Worm (Caenorhabditis elegans) whole organism, L3 larva: Measurements from ENCODE around the gene mtr-4.

Experiments
- R02D3.7 ChIP-seq: fragments of 150-350 bp; optimal IDR thresholded peaks from 2 replicates; lab custom pipeline; 2014; ENCODE audit warnings: missing biosample characterization, missing genetic modification characterization
- aly-2 ChIP-seq: fragments of 150-350 bp; optimal IDR thresholded peaks from 2 replicates; lab custom pipeline; 2014; ENCODE audit warnings: missing biosample characterization, missing genetic modification characterization
- ceh-16 ChIP-seq: sonication (generic microtip); optimal IDR thresholded peaks from 2 replicates; lab custom pipeline; 2017; ENCODE audit warnings: missing biosample characterization, missing genetic modification characterization
- daf-12 ChIP-seq: fragments of 150-350 bp; optimal IDR thresholded peaks from 2 replicates; lab custom pipeline; 2014; ENCODE audit warnings: missing biosample characterization, missing genetic modification reagents, missing genetic modification characterization
- egl-27 ChIP-seq: sonication (generic microtip); optimal IDR thresholded peaks from 4 replicates; lab custom pipeline; 2017; ENCODE audit warnings: missing biosample characterization, missing genetic modification reagents, missing genetic modification characterization
- egl-5 ChIP-seq: fragments of 150-350 bp; optimal IDR thresholded peaks from 2 replicates; lab custom pipeline; 2017; ENCODE audit warnings: missing biosample characterization, missing genetic modification reagents, missing genetic modification characterization, inconsistent platforms
- elt-2 ChIP-seq: sonication (generic microtip); optimal IDR thresholded peaks from 2 replicates; lab custom pipeline; 2016; ENCODE audit warnings: missing genetic modification reagents, mild to moderate bottlenecking, missing genetic modification characterization, missing compliant biosample characterization
- elt-3 ChIP-seq, 3 experiments: fragments of 150-350 bp in 1 of 3; sonication (generic microtip) in 2 of 3; optimal IDR thresholded peaks; 2 replicates in 2 of 3; 4 replicates in 1 of 3; lab custom pipeline; 2014 to 2017; ENCODE audit warnings: missing biosample characterization in 3 of 3, missing genetic modification characterization in 3 of 3
- eor-1 ChIP-seq, 2 experiments: fragments of 150-350 bp; optimal IDR thresholded peaks; 2 replicates each; lab custom pipeline; 2014 to 2018; ENCODE audit warnings: missing biosample characterization in 2 of 2, missing genetic modification characterization in 2 of 2
- fkh-10 ChIP-seq: sonication (generic microtip); optimal IDR thresholded peaks from 2 replicates; lab custom pipeline; 2017; ENCODE audit warnings: missing biosample characterization, missing genetic modification reagents, missing genetic modification characterization
- fkh-2 ChIP-seq: fragments of 150-350 bp; optimal IDR thresholded peaks from 2 replicates; lab custom pipeline; 2014; ENCODE audit warnings: missing biosample characterization, missing genetic modification reagents, missing genetic modification characterization
- hmg-11 ChIP-seq: sonication (generic microtip); optimal IDR thresholded peaks from 2 replicates; lab custom pipeline; 2016; ENCODE audit warnings: missing genetic modification characterization, missing compliant biosample characterization
- jun-1 ChIP-seq: fragments of 150-350 bp; optimal IDR thresholded peaks from 2 replicates; lab custom pipeline; 2014; ENCODE audit warnings: missing biosample characterization, missing genetic modification reagents, missing genetic modification characterization
- lin-15B ChIP-seq: fragments of 150-350 bp; optimal IDR thresholded peaks from 2 replicates; lab custom pipeline; 2014; ENCODE audit warnings: missing biosample characterization, missing genetic modification characterization
- lin-39 ChIP-seq: fragments of 150-350 bp; optimal IDR thresholded peaks from 2 replicates; lab custom pipeline; 2018; ENCODE audit warnings: missing biosample characterization, missing genetic modification reagents, missing genetic modification characterization
- lsy-12 ChIP-seq: sonication (generic microtip); optimal IDR thresholded peaks from 2 replicates; lab custom pipeline; 2016; ENCODE audit warnings: mild to moderate bottlenecking, missing genetic modification characterization, missing compliant biosample characterization
- mml-1 ChIP-seq: fragments of 150-350 bp; sonication (generic microtip); optimal IDR thresholded peaks from 3 replicates; lab custom pipeline; 2014; ENCODE audit warnings: missing biosample characterization, missing genetic modification characterization
- nfya-1 ChIP-seq: sonication (generic microtip); optimal IDR thresholded peaks from 2 replicates; lab custom pipeline; 2017; ENCODE audit warnings: missing genetic modification characterization, mild to moderate bottlenecking, missing compliant biosample characterization, antibody characterized with exemption, moderate library complexity; ENCODE audit not compliant: insufficient read depth
- nhr-11 ChIP-seq: fragments of 150-350 bp; optimal IDR thresholded peaks from 2 replicates; lab custom pipeline; 2014; ENCODE audit warnings: missing biosample characterization, missing genetic modification characterization
- nhr-12 ChIP-seq: fragments of 150-350 bp; optimal IDR thresholded peaks from 2 replicates; lab custom pipeline; 2014; ENCODE audit warnings: missing biosample characterization, missing genetic modification characterization
- nhr-23 ChIP-seq: fragments of 150-350 bp; optimal IDR thresholded peaks from 2 replicates; lab custom pipeline; 2014; ENCODE audit warnings: missing biosample characterization, missing genetic modification reagents, missing genetic modification characterization
- nhr-237 ChIP-seq: fragments of 150-350 bp; optimal IDR thresholded peaks from 2 replicates; lab custom pipeline; 2014; ENCODE audit warnings: missing biosample characterization, missing genetic modification characterization
- nhr-25 ChIP-seq: sonication (generic microtip); optimal IDR thresholded peaks from 2 replicates; lab custom pipeline; 2017; ENCODE audit warnings: missing biosample characterization, missing genetic modification characterization
- nhr-43 ChIP-seq: sonication (generic microtip); optimal IDR thresholded peaks from 2 replicates; lab custom pipeline; 2016; ENCODE audit warnings: mild to moderate bottlenecking, missing genetic modification characterization, missing compliant biosample characterization; ENCODE audit not compliant: poor library complexity, severe bottlenecking
- nhr-67 ChIP-seq: fragments of 150-350 bp; optimal IDR thresholded peaks from 2 replicates; lab custom pipeline; 2014; ENCODE audit warnings: missing biosample characterization, missing genetic modification characterization
- nhr-77 ChIP-seq: fragments of 150-350 bp; optimal IDR thresholded peaks from 2 replicates; lab custom pipeline; 2014; ENCODE audit warnings: missing biosample characterization, missing genetic modification characterization
- pha-4 ChIP-seq: fragments of 150-350 bp; optimal IDR thresholded peaks from 2 replicates; lab custom pipeline; 2014; ENCODE audit warnings: missing biosample characterization, missing genetic modification reagents, missing genetic modification characterization
- pqm-1 ChIP-seq: fragments of 150-350 bp; optimal IDR thresholded peaks from 2 replicates; lab custom pipeline; 2017; ENCODE audit warnings: missing biosample characterization, missing genetic modification characterization, inconsistent platforms
- skn-1 ChIP-seq: fragments of 150-350 bp; optimal IDR thresholded peaks from 2 replicates; lab custom pipeline; 2014; ENCODE audit warnings: missing biosample characterization, missing genetic modification characterization
- snpc-4 ChIP-seq: fragments of 150-350 bp; optimal IDR thresholded peaks from 2 replicates; lab custom pipeline; 2014; ENCODE audit warnings: missing biosample characterization, missing genetic modification characterization
- unc-39 ChIP-seq: sonication (generic microtip); optimal IDR thresholded peaks from 4 replicates; lab custom pipeline; 2017; ENCODE audit warnings: missing biosample characterization, missing genetic modification characterization
- unc-62 ChIP-seq: fragments of 150-350 bp; sonication (generic microtip); optimal IDR thresholded peaks from 4 replicates; lab custom pipeline; 2014; ENCODE audit warnings: missing biosample characterization, missing genetic modification reagents, missing genetic modification characterization
- zag-1 ChIP-seq: fragments of 150-350 bp; optimal IDR thresholded peaks from 2 replicates; lab custom pipeline; 2014; ENCODE audit warnings: missing biosample characterization, missing genetic modification characterization
- ztf-4 ChIP-seq: fragments of 150-350 bp; optimal IDR thresholded peaks from 2 replicates; lab custom pipeline; 2014; ENCODE audit warnings: missing biosample characterization, missing genetic modification characterization

mtr-4 gene

ce11 chrIV:9790708-9791107, 34.8 kb upstream of the mtr-4 start:
- TF ChIP-seq skn-1 (tag; lab: Kevin White, UChicago) = no peak
- TF ChIP-seq egl-5 (tag; lab: Kevin White, UChicago) = no peak
- peak; percentile 60 for TF ChIP-seq lin-39 (tag; lab: Kevin White, UChicago)
- TF ChIP-seq unc-62 = peak; percentile 68
- peak; percentile 36 for TF ChIP-seq nhr-25 (tag; lab: Kevin White, UChicago)
- no peak for TF ChIP-seq jun-1 (tag; lab: Kevin White, UChicago)
- TF ChIP-seq, all 47 proteins: peak for 3

ce11 chrIV:9795250-9795649, 30.2 kb upstream of the mtr-4 start:
- TF ChIP-seq egl-27 (tag; lab: Kevin White, UChicago) (no peak), fkh-2 (tag; lab: Kevin White, UChicago) (no peak), nhr-12 (no peak), aly-2 (tag; lab: Kevin White, UChicago) (no peak), lin-39 (tag; lab: Kevin White, UChicago) (no peak), eor-1 (tag; optimal IDR thresholded peaks at IDR 0.05; lab: Kevin White, UChicago) (no peak), elt-3 (tag; optimal IDR thresholded peaks at IDR 0.05; lab: Kevin White, UChicago) (no peak), ztf-4 (tag; lab: Kevin White, UChicago) (no peak), ceh-16 (tag; lab: Kevin White, UChicago) (no peak), nhr-77 (tag; lab: Kevin White, UChicago) (no peak)
- TF ChIP-seq, all 47 proteins: peak for 0

ce11 chrIV:9796494-9796893, 29.0 kb upstream of the mtr-4 start, which contains the start of gene pis-1:
TSS of gene pis-1 (minus strand) at chrIV:9796594.
- no peak for TF ChIP-seq nhr-43
- TF ChIP-seq jun-1 (tag; lab: Kevin White, UChicago) = no peak
- no peak for TF ChIP-seq nhr-23 (tag; lab: Kevin White, UChicago)
- TF ChIP-seq R02D3.7 (tag; lab: Kevin White, UChicago) = no peak
- TF ChIP-seq egl-5 (tag; lab: Kevin White, UChicago) = no peak
- no peak for TF ChIP-seq daf-12 (tag; lab: Kevin White, UChicago)
- TF ChIP-seq hmg-11 (tag; lab: Kevin White, UChicago) = no peak
- TF ChIP-seq unc-39 = no peak
- TF ChIP-seq aly-2 (tag; lab: Kevin White, UChicago) = no peak

DNA sequence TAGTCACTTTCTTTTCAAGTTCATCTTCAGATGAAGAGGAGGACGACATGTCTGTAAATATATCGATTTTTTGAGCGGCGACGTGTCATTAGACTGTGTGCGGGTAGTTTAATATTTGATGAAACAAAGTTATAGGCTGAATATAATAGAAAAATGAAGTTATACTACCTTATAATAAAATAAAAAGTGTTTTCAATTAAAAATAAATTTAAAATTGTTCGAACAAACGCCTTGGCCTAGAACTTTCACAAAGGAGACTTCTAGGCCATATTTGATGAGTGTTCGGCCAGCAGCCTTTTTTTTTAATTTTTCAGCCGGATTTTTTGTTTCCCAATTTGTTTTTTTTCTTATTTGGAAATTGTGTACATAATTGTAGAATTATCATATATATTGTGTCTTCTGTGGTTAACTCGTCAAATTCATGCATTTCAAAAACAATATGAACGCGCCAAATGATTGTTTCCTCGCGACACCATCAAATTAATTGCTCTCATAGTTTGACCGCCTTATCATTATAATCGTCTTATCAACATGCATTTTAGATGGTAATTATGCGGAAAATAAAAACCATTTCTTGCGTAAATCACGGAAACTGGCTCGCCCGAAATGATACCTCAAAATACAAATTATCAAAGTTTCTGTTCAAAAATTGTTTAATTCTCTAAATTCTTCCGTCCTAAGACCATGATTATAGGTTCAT, 28.0 kb upstream of the mtr-4 start, which contains the start of gene T13F2.2:
Gene T13F2.2, minus strand, starts transcription at position 51 of the 700 bp plus-strand sequence.
- TF ChIP-seq nhr-25 (tag; lab: Kevin White, UChicago) (no peak), nhr-11 (no peak), fkh-10 (GFP tag; lab: Kevin White, UChicago) (no peak), nhr-12 (no peak), snpc-4 (tag; lab: Kevin White, UChicago) (no peak), zag-1 (tag; lab: Kevin White, UChicago) (no peak), pha-4 (no peak), nhr-43 (peak; percentile 2), nhr-67 (tag; lab: Kevin White, UChicago) (no peak), elt-2 (tag; lab: Kevin White, UChicago) (peak; percentile 69), lsy-12 (tag; lab: Kevin White, UChicago) (no peak), lin-15B (peak; percentile 20), mml-1 (tag; lab: Kevin White, UChicago) (no peak), eor-1 (tag; optimal IDR thresholded peaks at IDR 0.05; lab: Kevin White, UChicago) (no peak), daf-12 (tag; lab: Kevin White, UChicago) (no peak), egl-5 (tag; lab: Kevin White, UChicago) (no peak), nfya-1 (tag; lab: Kevin White, UChicago) (no peak), pqm-1 (tag; lab: Kevin White, UChicago) (peak; percentile 59), jun-1 (tag; lab: Kevin White, UChicago) (no peak), nhr-77 (tag; lab: Kevin White, UChicago) (no peak), R02D3.7 (tag; lab: Kevin White, UChicago) (no peak), elt-3 (tag; optimal IDR thresholded peaks at IDR 0.05; lab: Kevin White, UChicago) (no peak), nhr-237 (no peak)
